Fruit fly (Drosophila melanogaster) whole organism: ENCODE results near the gene RasGAP1.

Experiments
- CG8478 ChIP-seq: fragments of >200 bp; optimal IDR thresholded peaks from 2 replicates; lab custom pipeline; 2018; ENCODE audit warnings: inconsistent platforms
- Dll ChIP-seq: fragments of >200 bp; optimal IDR thresholded peaks from 2 replicates; lab custom pipeline; 2017
- EcR ChIP-seq, 2 experiments: fragments of >200 bp; optimal IDR thresholded peaks; 2 replicates each; lab custom pipeline; 2017; ENCODE audit warnings: missing biosample characterization in 2 of 2, missing genetic modification characterization in 2 of 2, missing genetic modification reagents in 2 of 2
- pan ChIP-seq: fragments of >200 bp; optimal IDR thresholded peaks from 2 replicates; lab custom pipeline; 2017
- psq ChIP-seq: fragments of >200 bp; optimal IDR thresholded peaks from 2 replicates; lab custom pipeline; 2017
- usp ChIP-seq: fragments of >200 bp; optimal IDR thresholded peaks from 2 replicates; lab custom pipeline; 2017; ENCODE audit warnings: missing biosample characterization, missing genetic modification characterization, mixed read lengths

DNA sequence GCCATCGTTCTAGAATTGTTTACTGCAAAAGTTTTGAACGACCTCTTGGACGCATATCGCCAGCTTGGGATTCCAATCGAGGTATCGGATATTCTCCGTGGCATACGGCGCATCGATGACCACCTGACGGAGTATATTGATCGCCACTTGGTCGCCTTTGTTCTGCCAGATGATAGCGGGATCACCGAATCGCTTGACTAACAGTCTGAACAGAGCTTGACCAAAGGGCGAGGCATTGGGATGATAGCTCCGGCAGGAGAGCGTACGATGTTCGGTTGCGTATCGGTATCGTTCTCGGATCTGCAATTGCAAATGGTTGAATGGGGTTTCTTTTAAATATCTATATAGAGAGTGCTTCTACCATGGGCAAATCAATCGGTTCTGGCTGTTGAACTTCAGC is 38.9 kb upstream of the RasGAP1 start:
- TF ChIP-seq pan (lab: Kevin White, UChicago): no peak
- no peak for TF ChIP-seq psq (lab: Kevin White, UChicago)
- no peak for TF ChIP-seq usp
- TF ChIP-seq CG8478 (lab: Kevin White, UChicago): no peak
- no peak for TF ChIP-seq EcR (GFP tag; optimal IDR thresholded peaks at IDR 0.05; lab: Kevin White, UChicago)
- TF ChIP-seq Dll (lab: Kevin White, UChicago): no peak
